Worm (Caenorhabditis elegans): ENCODE results near the gene frpr-18.

- TF ChIP-seq mab-5 (tag; optimal IDR thresholded peaks at IDR 0.05) (no peak), blmp-1 (tag; optimal IDR thresholded peaks at IDR 0.05) (no peak), elt-1 (tag; optimal IDR thresholded peaks at IDR 0.05; ENCODE audit: borderline replicate concordance, insufficient read depth) (no peak), pha-4 (tag; optimal IDR thresholded peaks at IDR 0.05) (no peak), nhr-237 (tag; optimal IDR thresholded peaks at IDR 0.05) (no peak), cnd-1 (tag; optimal IDR thresholded peaks at IDR 0.05) (no peak)
These were observed 31.5 kb upstream of the frpr-18 start, which contains the start of gene T15B7.15 for ce11 chrV:6838599-6838998.
